Worm (Caenorhabditis elegans) whole organism, young adult: Measurements from ENCODE around the gene ima-1.
A peak's percentile ranks its signal among the peaks of the same experiment; 100 is the strongest.

Experiments
- B0019.2 ChIP-seq: fragments of 200-800 bp; sonication (Bioruptor generic); conservative IDR thresholded peaks from 2 replicates; pipeline ENCODE4 v1.3.6; 2022; ENCODE audit warnings: missing genetic modification reagents, missing genetic modification characterization, missing compliant biosample characterization
- B0261.1 ChIP-seq: sonication (generic microtip); optimal IDR thresholded peaks from 2 replicates; lab custom pipeline; 2016; ENCODE audit warnings: mild to moderate bottlenecking, missing genetic modification characterization, moderate library complexity, missing compliant biosample characterization
- B0336.3 ChIP-seq: fragments of 200-800 bp; sonication (Bioruptor generic); IDR thresholded peaks from 2 replicates; pipeline ENCODE4 v1.3.6; 2022; ENCODE audit warnings: missing genetic modification characterization, missing compliant biosample characterization
- C17E4.6 ChIP-seq: fragments of 200-800 bp; sonication (Bioruptor generic); IDR thresholded peaks from 2 replicates; pipeline ENCODE4 v1.3.6; 2022; ENCODE audit warnings: missing genetic modification reagents, missing genetic modification characterization, missing compliant biosample characterization
- F23B12.7 ChIP-seq: sonication (generic microtip); optimal IDR thresholded peaks from 2 replicates; lab custom pipeline; 2017; ENCODE audit warnings: missing genetic modification characterization, mild to moderate bottlenecking, missing compliant biosample characterization, antibody characterized with exemption, moderate library complexity; ENCODE audit not compliant: insufficient read depth
- F37B4.10 ChIP-seq: fragments of 200-800 bp; sonication (Bioruptor generic); IDR thresholded peaks from 2 replicates; pipeline ENCODE4 v1.3.6; 2022; ENCODE audit warnings: missing genetic modification characterization, missing compliant biosample characterization
- K11D2.4 ChIP-seq: fragments of 200-800 bp; sonication (Bioruptor generic); IDR thresholded peaks from 2 replicates; pipeline ENCODE4 v1.3.6; 2022; ENCODE audit warnings: missing genetic modification reagents, missing genetic modification characterization, missing compliant biosample characterization
- Y53F4B.3 ChIP-seq: fragments of 200-800 bp; sonication (Bioruptor generic); IDR thresholded peaks from 2 replicates; pipeline ENCODE4 v1.3.6; 2022; ENCODE audit warnings: missing genetic modification reagents, missing genetic modification characterization, missing compliant biosample characterization
- Y79H2A.3 ChIP-seq: fragments of 200-800 bp; sonication (Bioruptor generic); conservative IDR thresholded peaks from 2 replicates; pipeline ENCODE4 v1.3.6; 2022; ENCODE audit warnings: missing genetic modification reagents, missing genetic modification characterization, missing compliant biosample characterization
- Y95B8A.8 ChIP-seq: fragments of 200-800 bp; sonication (Bioruptor generic); IDR thresholded peaks from 2 replicates; pipeline ENCODE4 v1.3.6; 2022; ENCODE audit warnings: missing genetic modification reagents, missing genetic modification characterization, missing compliant biosample characterization
- akir-1 ChIP-seq: fragments of 200-800 bp; sonication (Bioruptor generic); optimal IDR thresholded peaks from 2 replicates; lab custom pipeline; 2018; ENCODE audit warnings: mild to moderate bottlenecking, missing genetic modification characterization, moderate library complexity, missing compliant biosample characterization
- ama-1 ChIP-seq, 3 experiments: fragments of 150-350 bp in 1 of 3; sonication (generic microtip) in 2 of 3; optimal IDR thresholded peaks; 2 replicates each; lab custom pipeline; 2014 to 2018; ENCODE audit warnings: missing biosample characterization in 2 of 3, missing genetic modification characterization in 2 of 3, missing genetic modification reagents in 2 of 3
- aptf-2 ChIP-seq: fragments of 200-800 bp; sonication (Bioruptor generic); conservative IDR thresholded peaks from 2 replicates; pipeline ENCODE4 v1.3.6; 2022; ENCODE audit warnings: missing genetic modification reagents, missing genetic modification characterization, missing compliant biosample characterization
- bed-2 ChIP-seq: fragments of 200-800 bp; sonication (Bioruptor generic); IDR thresholded peaks from 2 replicates; pipeline ENCODE4 v1.3.6; 2022; ENCODE audit warnings: missing genetic modification reagents, missing genetic modification characterization, missing compliant biosample characterization
- die-1 ChIP-seq: sonication (generic microtip); optimal IDR thresholded peaks from 2 replicates; lab custom pipeline; 2016; ENCODE audit warnings: missing genotype, mild to moderate bottlenecking, missing genetic modification characterization, missing compliant biosample characterization
- egl-44 ChIP-seq: fragments of 200-800 bp; sonication (Bioruptor generic); IDR thresholded peaks from 2 replicates; pipeline ENCODE4 v1.3.6; 2022; ENCODE audit warnings: missing genetic modification reagents, missing genetic modification characterization, missing compliant biosample characterization
- egrh-3 ChIP-seq: fragments of 200-800 bp; sonication (Bioruptor generic); IDR thresholded peaks from 2 replicates; pipeline ENCODE4 v1.3.6; 2022; ENCODE audit warnings: missing genetic modification reagents, missing genetic modification characterization, missing compliant biosample characterization
- ekl-4 ChIP-seq: fragments of 200-800 bp; sonication (Bioruptor generic); IDR thresholded peaks from 2 replicates; pipeline ENCODE4 v1.3.6; 2022; ENCODE audit warnings: missing genetic modification reagents, missing genetic modification characterization, missing compliant biosample characterization
- ets-4 ChIP-seq: fragments of 200-800 bp; sonication (Bioruptor generic); optimal IDR thresholded peaks from 2 replicates; lab custom pipeline; 2018; ENCODE audit warnings: mild to moderate bottlenecking, missing genetic modification characterization, missing compliant biosample characterization
- fkh-3 ChIP-seq: sonication (generic microtip); optimal IDR thresholded peaks from 2 replicates; lab custom pipeline; 2016; ENCODE audit warnings: mild to moderate bottlenecking, missing genetic modification characterization, missing compliant biosample characterization
- lag-1 ChIP-seq: fragments of 200-800 bp; sonication (Bioruptor generic); IDR thresholded peaks from 2 replicates; pipeline ENCODE4 v1.3.6; 2022; ENCODE audit warnings: missing genetic modification reagents, missing genetic modification characterization, missing compliant biosample characterization
- let-526 ChIP-seq: fragments of 200-800 bp; sonication (Bioruptor generic); IDR thresholded peaks from 2 replicates; pipeline ENCODE4 v1.3.6; 2022; ENCODE audit warnings: missing genetic modification reagents, missing genetic modification characterization, missing compliant biosample characterization
- let-607 ChIP-seq, 2 experiments: fragments of 200-800 bp in 1 of 2; sonication (Bioruptor generic) in 1 of 2; sonication (generic microtip) in 1 of 2; optimal IDR thresholded peaks; 2 replicates each; lab custom pipeline; 2016 to 2018; ENCODE audit warnings: mild to moderate bottlenecking in 2 of 2, missing compliant biosample characterization in 2 of 2, missing genetic modification characterization in 2 of 2, moderate library complexity in 2 of 2, missing genotype in 1 of 2
- lin-35 ChIP-seq, 3 experiments: fragments of 150-350 bp in 2 of 3; sonication (generic microtip) in 1 of 3; optimal IDR thresholded peaks; 2 replicates each; lab custom pipeline; 2014 to 2018; ENCODE audit warnings: missing biosample characterization in 3 of 3, missing genetic modification characterization in 3 of 3, missing genetic modification reagents in 3 of 3
- lin-40 ChIP-seq: sonication (generic microtip); optimal IDR thresholded peaks from 2 replicates; lab custom pipeline; 2016; ENCODE audit warnings: missing genetic modification characterization, mild to moderate bottlenecking, missing compliant biosample characterization, missing genotype, missing genetic modification reagents
- lir-1 ChIP-seq: fragments of 200-800 bp; sonication (Bioruptor generic); conservative IDR thresholded peaks from 2 replicates; pipeline ENCODE4 v1.3.6; 2022; ENCODE audit warnings: missing genetic modification reagents, missing genetic modification characterization, missing compliant biosample characterization
- lsl-1 ChIP-seq: fragments of 200-800 bp; sonication (Bioruptor generic); optimal IDR thresholded peaks from 2 replicates; lab custom pipeline; 2018; ENCODE audit warnings: mild to moderate bottlenecking, missing genetic modification characterization, moderate library complexity, missing compliant biosample characterization
- lsy-27 ChIP-seq: sonication (generic microtip); optimal IDR thresholded peaks from 2 replicates; lab custom pipeline; 2017; ENCODE audit warnings: missing genetic modification characterization, mild to moderate bottlenecking, missing compliant biosample characterization, antibody characterized with exemption, missing genotype, borderline replicate concordance; ENCODE audit not compliant: insufficient read depth
- mel-28 ChIP-seq: sonication (generic microtip); optimal IDR thresholded peaks from 2 replicates; lab custom pipeline; 2016; ENCODE audit warnings: borderline replicate concordance, mild to moderate bottlenecking, missing genetic modification characterization, missing compliant biosample characterization
- nhr-120 ChIP-seq: fragments of 200-800 bp; sonication (Bioruptor generic); IDR thresholded peaks from 2 replicates; pipeline ENCODE4 v1.3.6; 2022; ENCODE audit warnings: missing genetic modification characterization, missing compliant biosample characterization
- nhr-27 ChIP-seq: fragments of 200-800 bp; sonication (Bioruptor generic); optimal IDR thresholded peaks from 2 replicates; lab custom pipeline; 2018; ENCODE audit warnings: mild to moderate bottlenecking, missing genetic modification characterization, moderate library complexity, missing compliant biosample characterization
- nhr-90 ChIP-seq: sonication (generic microtip); optimal IDR thresholded peaks from 2 replicates; lab custom pipeline; 2016; ENCODE audit warnings: missing genotype, mild to moderate bottlenecking, missing genetic modification characterization, missing compliant biosample characterization
- pbrm-1 ChIP-seq: fragments of 200-800 bp; sonication (Bioruptor generic); IDR thresholded peaks from 2 replicates; pipeline ENCODE4 v1.3.6; 2022; ENCODE audit warnings: missing genetic modification reagents, missing genetic modification characterization, missing compliant biosample characterization
- pha-4 ChIP-seq: fragments of 150-350 bp; sonication (generic microtip); optimal IDR thresholded peaks from 2 replicates; lab custom pipeline; 2014; ENCODE audit warnings: missing biosample characterization, missing genetic modification reagents, missing genetic modification characterization
- rec-8 ChIP-seq, 2 experiments: sonication (generic microtip); optimal IDR thresholded peaks; 2 replicates each; lab custom pipeline; 2016; ENCODE audit warnings: mild to moderate bottlenecking in 2 of 2, missing genetic modification characterization in 2 of 2, missing genetic modification reagents in 2 of 2, missing genotype in 2 of 2, missing biosample characterization in 1 of 2, missing compliant biosample characterization in 1 of 2, moderate library complexity in 1 of 2
- repo-1 ChIP-seq: sonication (generic microtip); optimal IDR thresholded peaks from 2 replicates; lab custom pipeline; 2017; ENCODE audit warnings: mild to moderate bottlenecking, missing genetic modification characterization, missing compliant biosample characterization
- snpc-4 ChIP-seq, 5 experiments: fragments of 150-350 bp in 1 of 5; sonication (generic microtip) in 4 of 5; optimal IDR thresholded peaks; 2 replicates each; lab custom pipeline; 2014 to 2018; ENCODE audit warnings: missing genetic modification characterization in 5 of 5, missing biosample characterization in 3 of 5, antibody characterized with exemption in 2 of 5, mild to moderate bottlenecking in 2 of 5, missing compliant biosample characterization in 2 of 5, missing genotype in 2 of 5, moderate library complexity in 2 of 5, missing genetic modification reagents in 1 of 5
- somi-1 ChIP-seq: fragments of 200-800 bp; sonication (Bioruptor generic); optimal IDR thresholded peaks from 2 replicates; lab custom pipeline; 2018; ENCODE audit warnings: mild to moderate bottlenecking, missing genetic modification characterization, missing compliant biosample characterization
- tbp1 ChIP-seq: fragments of 200-800 bp; sonication (Bioruptor generic); optimal IDR thresholded peaks from 2 replicates; lab custom pipeline; 2018; ENCODE audit warnings: mild to moderate bottlenecking, missing genetic modification characterization, missing compliant biosample characterization
- tlf-1 ChIP-seq: fragments of 200-800 bp; sonication (Bioruptor generic); optimal IDR thresholded peaks from 2 replicates; lab custom pipeline; 2018; ENCODE audit warnings: mild to moderate bottlenecking, missing genetic modification characterization, missing compliant biosample characterization
- xnd-1 ChIP-seq: sonication (generic microtip); optimal IDR thresholded peaks from 2 replicates; lab custom pipeline; 2016; ENCODE audit warnings: missing genotype, missing genetic modification reagents, missing genetic modification characterization, missing compliant biosample characterization
- ztf-22 ChIP-seq: fragments of 200-800 bp; sonication (Bioruptor generic); optimal IDR thresholded peaks from 2 replicates; lab custom pipeline; 2018; ENCODE audit warnings: mild to moderate bottlenecking, missing genetic modification characterization, moderate library complexity, missing compliant biosample characterization
- ztf-26 ChIP-seq: sonication (generic microtip); optimal IDR thresholded peaks from 2 replicates; lab custom pipeline; 2017; ENCODE audit warnings: missing genetic modification characterization, missing compliant biosample characterization
- ztf-6 ChIP-seq: fragments of 200-800 bp; sonication (Bioruptor generic); IDR thresholded peaks from 2 replicates; pipeline ENCODE4 v1.3.6; 2022; ENCODE audit warnings: missing genetic modification reagents, missing genetic modification characterization, missing compliant biosample characterization

The ima-1 gene

DNA sequence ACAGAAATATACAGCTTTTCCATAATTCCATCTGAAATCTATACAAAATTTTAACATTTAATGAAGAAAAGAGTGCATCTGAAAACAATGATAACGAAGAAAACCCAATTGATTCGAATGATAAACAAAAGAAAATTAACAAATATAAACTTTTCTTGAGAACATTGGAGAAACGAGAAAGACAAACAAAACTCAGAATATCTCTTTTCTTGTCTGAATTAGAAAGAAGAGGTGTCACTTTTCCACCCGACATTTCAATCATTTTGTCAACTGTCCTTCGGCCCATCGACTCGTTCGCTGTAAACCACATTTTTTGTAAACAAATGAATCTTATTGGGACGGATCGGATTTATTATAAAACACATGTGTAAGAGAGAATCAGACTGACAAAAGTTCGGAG is 13.5 kb upstream of the ima-1 start, which contains the start of gene bgal-1:
TSS of gene bgal-1 (minus strand) at position 38 of the 400 bp plus-strand sequence.
- no peak for TF ChIP-seq bed-2 (GFP tag; lab: Robert Waterston, UW)
- TF ChIP-seq lsy-27 (tag; lab: Kevin White, UChicago): no peak
- TF ChIP-seq somi-1 (GFP tag; lab: Kevin White, UChicago): peak; percentile 8
- no peak for TF ChIP-seq Y95B8A.8
- 0 out of 2 replicates have a peak, but pooled peaks have one; percentile 18 for TF ChIP-seq ekl-4 (GFP tag; lab: Robert Waterston, UW)
- TF ChIP-seq K11D2.4 (GFP tag; lab: Robert Waterston, UW): no peak
- TF ChIP-seq nhr-120: no peak
- no peak for TF ChIP-seq mel-28
- no peak for TF ChIP-seq tlf-1 (GFP tag; lab: Kevin White, UChicago)
- no peak for TF ChIP-seq aptf-2 (GFP tag; lab: Robert Waterston, UW)
- no peak for TF ChIP-seq C17E4.6 (GFP tag; lab: Robert Waterston, UW)
- TF ChIP-seq ztf-6 (GFP tag; lab: Robert Waterston, UW): no peak
- TF ChIP-seq F23B12.7 (tag; lab: Kevin White, UChicago): no peak
- no peak for TF ChIP-seq lir-1 (GFP tag; lab: Robert Waterston, UW)
- TF ChIP-seq lsl-1 (GFP tag; lab: Kevin White, UChicago): no peak
- TF ChIP-seq ama-1 (optimal IDR thresholded peaks at IDR 0.05; lab: Kevin White, UChicago): peak; percentile 22
- peak in 1 of 2 experiments; percentile 15 for TF ChIP-seq ama-1 (GFP tag; optimal IDR thresholded peaks at IDR 0.05; lab: Kevin White, UChicago)
- no peak for TF ChIP-seq B0336.3
- TF ChIP-seq B0019.2 (GFP tag; lab: Robert Waterston, UW): no peak
- TF ChIP-seq repo-1 (tag; lab: Kevin White, UChicago): no peak
- no peak for TF ChIP-seq B0261.1 (tag; lab: Kevin White, UChicago)
- TF ChIP-seq Y79H2A.3: no peak
- TF ChIP-seq nhr-90 (tag; lab: Kevin White, UChicago): no peak
- peak in 1 of 3 experiments; percentile 37 for TF ChIP-seq lin-35 (GFP tag; optimal IDR thresholded peaks at IDR 0.05; lab: Kevin White, UChicago)
- TF ChIP-seq snpc-4 (GFP tag; optimal IDR thresholded peaks at IDR 0.05; lab: Kevin White, UChicago): no peak
- TF ChIP-seq snpc-4 (tag; optimal IDR thresholded peaks at IDR 0.05; lab: Kevin White, UChicago): peak in 2 of 4 experiments; percentile 32 to 39
- no peak for TF ChIP-seq rec-8 (tag; optimal IDR thresholded peaks at IDR 0.05; lab: Kevin White, UChicago)
- no peak for TF ChIP-seq egl-44 (GFP tag; lab: Robert Waterston, UW)
- no peak for TF ChIP-seq xnd-1 (tag; lab: Kevin White, UChicago)

DNA sequence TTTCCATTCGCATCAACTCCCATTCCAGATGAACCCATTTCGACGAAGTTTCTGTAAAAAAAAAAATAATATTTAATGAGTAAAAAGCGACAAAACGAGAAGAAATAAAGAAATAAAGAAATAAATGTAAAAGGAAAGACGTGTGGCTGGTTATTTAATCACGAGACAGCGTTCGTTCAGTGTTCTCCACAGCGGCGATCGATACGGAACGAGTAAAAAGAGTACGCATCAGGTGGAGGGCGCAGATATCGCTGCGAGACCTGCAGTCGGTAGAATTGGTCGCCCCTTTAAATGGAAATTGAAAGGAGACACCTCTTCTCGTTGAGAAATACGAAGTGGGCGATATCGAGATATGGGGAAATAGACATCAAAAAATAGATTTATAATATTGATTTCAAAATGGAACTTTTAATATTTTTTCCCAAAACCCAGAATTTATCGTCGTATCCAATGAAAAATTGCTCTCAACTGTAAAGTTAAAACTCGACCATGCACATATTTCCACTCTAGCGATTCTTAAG is 10.8 kb upstream of the ima-1 start, which contains the start of gene pqn-70:
TSS of gene pqn-70 (minus strand) at position 51 of the 521 bp plus-strand sequence.
- no peak for TF ChIP-seq ets-4 (GFP tag; lab: Kevin White, UChicago)
- peak; percentile 62 for TF ChIP-seq tbp1 (GFP tag; lab: Kevin White, UChicago)
- TF ChIP-seq nhr-27 (tag; lab: Kevin White, UChicago): no peak
- peak; percentile 53 for TF ChIP-seq F23B12.7 (tag; lab: Kevin White, UChicago)
- TF ChIP-seq B0261.1 (tag; lab: Kevin White, UChicago): no peak
- no peak for TF ChIP-seq ztf-26
- no peak for TF ChIP-seq akir-1 (GFP tag; lab: Kevin White, UChicago)
- no peak for TF ChIP-seq lag-1
- TF ChIP-seq Y95B8A.8: 0 out of 2 replicates have a peak, but pooled peaks have one; percentile 7
- TF ChIP-seq Y53F4B.3 (GFP tag; lab: Robert Waterston, UW): no peak
- peak; percentile 15 for TF ChIP-seq die-1 (tag; lab: Kevin White, UChicago)
- TF ChIP-seq F37B4.10 (GFP tag; lab: Robert Waterston, UW): no peak
- TF ChIP-seq egrh-3 (GFP tag; lab: Robert Waterston, UW): peak; percentile 58
- TF ChIP-seq fkh-3 (tag; lab: Kevin White, UChicago): no peak
- TF ChIP-seq rec-8 (tag; optimal IDR thresholded peaks at IDR 0.05; lab: Kevin White, UChicago): no peak
- TF ChIP-seq lin-40 (tag; lab: Kevin White, UChicago): peak; percentile 67
- TF ChIP-seq repo-1 (tag; lab: Kevin White, UChicago): no peak
- 0 out of 2 replicates have a peak, but pooled peaks have one; percentile 53 for TF ChIP-seq let-526 (GFP tag; lab: Robert Waterston, UW)
- TF ChIP-seq ztf-22: no peak
- no peak for TF ChIP-seq bed-2 (GFP tag; lab: Robert Waterston, UW)
- TF ChIP-seq pbrm-1 (GFP tag; lab: Robert Waterston, UW): peak; percentile 68; the same call in 1 of the 2 replicates
- peak; percentile 8 to 71 for TF ChIP-seq let-607 (tag; optimal IDR thresholded peaks at IDR 0.05; lab: Kevin White, UChicago)
- no peak for TF ChIP-seq pha-4 (tag; lab: Kevin White, UChicago)
